Fruit fly (Drosophila melanogaster): Measurements from ENCODE around the gene ppk27.

ppk27 gene

dm6 chr3L:3760395-3760997 is 5.5 kb upstream of the ppk27 start (continued):
- no peak for TF ChIP-seq CG8281 (tag; optimal IDR thresholded peaks at IDR 0.05)
- no peak for TF ChIP-seq bowl (GFP tag; IDR thresholded peaks at IDR 0.05)
- TF ChIP-seq CG7372 (GFP tag; IDR thresholded peaks at IDR 0.05): no peak
- no peak for TF ChIP-seq Doc2 (GFP tag; IDR thresholded peaks at IDR 0.05)
- no peak for TF ChIP-seq zen (tag; optimal IDR thresholded peaks at IDR 0.05)
- TF ChIP-seq CG16863 (GFP tag; optimal IDR thresholded peaks at IDR 0.05): no peak
- no peak for TF ChIP-seq CG30403 (GFP tag; optimal IDR thresholded peaks at IDR 0.05)
- TF ChIP-seq zf30C (GFP tag; optimal IDR thresholded peaks at IDR 0.05): no peak
- TF ChIP-seq CG14965 (GFP tag; optimal IDR thresholded peaks at IDR 0.05; ENCODE audit: borderline replicate concordance): no peak
- no peak for TF ChIP-seq Elba2 (GFP tag; optimal IDR thresholded peaks at IDR 0.05)
- no peak for TF ChIP-seq CG4854 (GFP tag; optimal IDR thresholded peaks at IDR 0.05)
- no peak for TF ChIP-seq jing (GFP tag; optimal IDR thresholded peaks at IDR 0.05)
- no peak for TF ChIP-seq TFAM (GFP tag; optimal IDR thresholded peaks at IDR 0.05)
- TF ChIP-seq CG10431 (GFP tag; optimal IDR thresholded peaks at IDR 0.05): no peak
- no peak for TF ChIP-seq Bdp1 (GFP tag; optimal IDR thresholded peaks at IDR 0.05)
- TF ChIP-seq CG1529 (GFP tag; optimal IDR thresholded peaks at IDR 0.05): no peak
- TF ChIP-seq yki (optimal IDR thresholded peaks at IDR 0.05): no peak
- TF ChIP-seq CG6175 (GFP tag; IDR thresholded peaks at IDR 0.05): peak; percentile 27; the same call in 1 of the 3 replicates
- no peak for TF ChIP-seq Hr3 (GFP tag; optimal IDR thresholded peaks at IDR 0.05)
- TF ChIP-seq Sox100B (GFP tag; optimal IDR thresholded peaks at IDR 0.05): peak; percentile 1
- no peak for TF ChIP-seq gfzf (GFP tag; optimal IDR thresholded peaks at IDR 0.05)
- TF ChIP-seq stc (GFP tag; IDR thresholded peaks at IDR 0.05): no peak
- TF ChIP-seq CG12769 (tag; optimal IDR thresholded peaks at IDR 0.05): peak; percentile 93
- TF ChIP-seq lbe (GFP tag; optimal IDR thresholded peaks at IDR 0.05): no peak
- no peak for TF ChIP-seq bigmax (GFP tag; optimal IDR thresholded peaks at IDR 0.05)
- peak; percentile 79 for TF ChIP-seq D19A (tag; optimal IDR thresholded peaks at IDR 0.05)
- no peak for TF ChIP-seq CG3407 (GFP tag; optimal IDR thresholded peaks at IDR 0.05)
- TF ChIP-seq Myb (GFP tag; optimal IDR thresholded peaks at IDR 0.05): peak; percentile 13
- no peak for TF ChIP-seq sisA (GFP tag; IDR thresholded peaks at IDR 0.05)
- TF ChIP-seq CG12744 (GFP tag; optimal IDR thresholded peaks at IDR 0.05): no peak
- no peak for TF ChIP-seq CG3838 (GFP tag; optimal IDR thresholded peaks at IDR 0.05)
- peak; percentile 64 for TF ChIP-seq Ptx1 (GFP tag; IDR thresholded peaks at IDR 0.05)
- 0 out of 2 replicates have a peak, but pooled peaks have one; percentile 13 for TF ChIP-seq CG31224 (GFP tag; IDR thresholded peaks at IDR 0.05)
- TF ChIP-seq nerfin-2 (GFP tag; IDR thresholded peaks at IDR 0.05; ENCODE audit: partially characterized antibody): no peak
- no peak for TF ChIP-seq slp2 (GFP tag; optimal IDR thresholded peaks at IDR 0.05)
- no peak for TF ChIP-seq CG17802 (tag; optimal IDR thresholded peaks at IDR 0.05)
- TF ChIP-seq sim (GFP tag; IDR thresholded peaks at IDR 0.05): no peak
- TF ChIP-seq CG11093 (GFP tag; IDR thresholded peaks at IDR 0.05): no peak
- no peak for TF ChIP-seq CG18476 (GFP tag; optimal IDR thresholded peaks at IDR 0.05)
- TF ChIP-seq ro (GFP tag; IDR thresholded peaks at IDR 0.05): no peak
- peak; percentile 56; the same call in 2 of the 3 replicates for TF ChIP-seq sr (GFP tag; IDR thresholded peaks at IDR 0.05)
- TF ChIP-seq HLH4C (GFP tag; IDR thresholded peaks at IDR 0.05; ENCODE audit: partially characterized antibody): no peak
- no peak for TF ChIP-seq aop (GFP tag; IDR thresholded peaks at IDR 0.05)
- no peak for TF ChIP-seq insv (GFP tag; optimal IDR thresholded peaks at IDR 0.05)
- peak; percentile 18 for TF ChIP-seq D19B (GFP tag; optimal IDR thresholded peaks at IDR 0.05)
- no peak for TF ChIP-seq tio (GFP tag; optimal IDR thresholded peaks at IDR 0.05)
- TF ChIP-seq CG32767 (GFP tag; IDR thresholded peaks at IDR 0.05): 0 out of 2 replicates have a peak, but pooled peaks have one; percentile 29
- no peak for TF ChIP-seq MESR4 (GFP tag; optimal IDR thresholded peaks at IDR 0.05)
- TF ChIP-seq bab2 (GFP tag; optimal IDR thresholded peaks at IDR 0.05): peak; percentile 16
- TF ChIP-seq Gsc (GFP tag; IDR thresholded peaks at IDR 0.05): no peak
- TF ChIP-seq sqz (GFP tag; optimal IDR thresholded peaks at IDR 0.05): no peak
- peak; percentile 60 for TF ChIP-seq PHDP (tag; optimal IDR thresholded peaks at IDR 0.05)
